Fruit fly (Drosophila melanogaster): ENCODE data around the gene Top3alpha.

DNA sequence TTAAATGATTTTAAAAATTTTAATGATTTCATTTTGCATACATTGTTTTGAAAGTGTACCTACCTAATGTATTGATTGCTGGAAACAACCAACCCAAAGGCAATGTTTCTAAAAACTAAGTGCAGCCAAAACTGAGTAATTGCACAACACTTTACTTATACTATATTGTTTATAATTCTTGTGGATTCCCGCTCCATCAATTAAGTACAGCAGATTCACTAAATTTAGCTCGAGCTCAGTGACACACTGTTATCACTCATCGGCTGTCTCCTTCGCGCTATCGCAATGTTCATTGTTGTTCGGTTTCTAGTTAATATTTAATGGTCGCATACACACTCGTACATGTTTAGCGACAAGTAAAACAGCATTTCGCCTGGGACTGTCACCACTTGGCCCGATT lies 42.2 kb upstream of the Top3alpha start:
- no peak for TF ChIP-seq tj (GFP tag; optimal IDR thresholded peaks at IDR 0.05)
- no peak for TF ChIP-seq CG5204 (GFP tag; optimal IDR thresholded peaks at IDR 0.05)
- TF ChIP-seq pad (GFP tag; optimal IDR thresholded peaks at IDR 0.05) = no peak
- TF ChIP-seq bab1 (GFP tag; optimal IDR thresholded peaks at IDR 0.05) = no peak
- TF ChIP-seq CG33017 (tag; optimal IDR thresholded peaks at IDR 0.05) = no peak
- TF ChIP-seq Mnt (GFP tag; optimal IDR thresholded peaks at IDR 0.05) = no peak
- TF ChIP-seq CG1620 (GFP tag; optimal IDR thresholded peaks at IDR 0.05) = no peak
- TF ChIP-seq CG12768 (GFP tag; optimal IDR thresholded peaks at IDR 0.05) = no peak
- TF ChIP-seq Clk (GFP tag; optimal IDR thresholded peaks at IDR 0.05) = no peak
- no peak for TF ChIP-seq cnc (optimal IDR thresholded peaks at IDR 0.05)
- TF ChIP-seq CG11617 (GFP tag; optimal IDR thresholded peaks at IDR 0.05) = no peak
- no peak for TF ChIP-seq CG7045 (GFP tag; optimal IDR thresholded peaks at IDR 0.05)
- TF ChIP-seq CG7101 (tag; optimal IDR thresholded peaks at IDR 0.05) = no peak
- no peak for TF ChIP-seq Crg-1 (GFP tag; optimal IDR thresholded peaks at IDR 0.05)

Measured in whole organism, adult.